Worm (Caenorhabditis elegans) whole organism, L3 larva: ENCODE measurements around the gene C24H11.2.

ENCODE experiments used
- R02D3.7 ChIP-seq: fragments of 150-350 bp; optimal IDR thresholded peaks from 2 replicates; lab custom pipeline; 2014; ENCODE audit warnings: missing biosample characterization, missing genetic modification characterization
- aly-2 ChIP-seq: fragments of 150-350 bp; optimal IDR thresholded peaks from 2 replicates; lab custom pipeline; 2014; ENCODE audit warnings: missing biosample characterization, missing genetic modification characterization
- ama-1 ChIP-seq: fragments of 150-350 bp; optimal IDR thresholded peaks from 2 replicates; lab custom pipeline; 2018
- ceh-28 ChIP-seq: fragments of 150-350 bp; optimal IDR thresholded peaks from 2 replicates; lab custom pipeline; 2014; ENCODE audit warnings: missing biosample characterization, missing genetic modification reagents, missing genetic modification characterization
- ceh-82 ChIP-seq: fragments of 150-350 bp; optimal IDR thresholded peaks from 2 replicates; lab custom pipeline; 2014; ENCODE audit warnings: missing biosample characterization, missing genetic modification characterization
- ceh-9 ChIP-seq: sonication (generic microtip); optimal IDR thresholded peaks from 2 replicates; lab custom pipeline; 2018; ENCODE audit warnings: missing biosample characterization, missing genetic modification characterization
- daf-12 ChIP-seq: fragments of 150-350 bp; optimal IDR thresholded peaks from 2 replicates; lab custom pipeline; 2014; ENCODE audit warnings: missing biosample characterization, missing genetic modification reagents, missing genetic modification characterization
- egl-27 ChIP-seq: sonication (generic microtip); optimal IDR thresholded peaks from 4 replicates; lab custom pipeline; 2017; ENCODE audit warnings: missing biosample characterization, missing genetic modification reagents, missing genetic modification characterization
- elt-2 ChIP-seq: sonication (generic microtip); optimal IDR thresholded peaks from 2 replicates; lab custom pipeline; 2016; ENCODE audit warnings: missing genetic modification reagents, mild to moderate bottlenecking, missing genetic modification characterization, missing compliant biosample characterization
- elt-3 ChIP-seq, 3 experiments: fragments of 150-350 bp in 1 of 3; sonication (generic microtip) in 2 of 3; optimal IDR thresholded peaks; 2 replicates in 2 of 3; 4 replicates in 1 of 3; lab custom pipeline; 2014 to 2017; ENCODE audit warnings: missing biosample characterization in 3 of 3, missing genetic modification characterization in 3 of 3
- fkh-2 ChIP-seq: fragments of 150-350 bp; optimal IDR thresholded peaks from 2 replicates; lab custom pipeline; 2014; ENCODE audit warnings: missing biosample characterization, missing genetic modification reagents, missing genetic modification characterization
- fos-1 ChIP-seq: fragments of 150-350 bp; optimal IDR thresholded peaks from 2 replicates; lab custom pipeline; 2014; ENCODE audit warnings: missing biosample characterization, missing genetic modification characterization
- hmg-11 ChIP-seq: sonication (generic microtip); optimal IDR thresholded peaks from 2 replicates; lab custom pipeline; 2016; ENCODE audit warnings: missing genetic modification characterization, missing compliant biosample characterization
- jun-1 ChIP-seq: fragments of 150-350 bp; optimal IDR thresholded peaks from 2 replicates; lab custom pipeline; 2014; ENCODE audit warnings: missing biosample characterization, missing genetic modification reagents, missing genetic modification characterization
- lin-39 ChIP-seq: fragments of 150-350 bp; optimal IDR thresholded peaks from 2 replicates; lab custom pipeline; 2018; ENCODE audit warnings: missing biosample characterization, missing genetic modification reagents, missing genetic modification characterization
- mdl-1 ChIP-seq: fragments of 150-350 bp; optimal IDR thresholded peaks from 2 replicates; lab custom pipeline; 2014; ENCODE audit warnings: missing biosample characterization, missing genetic modification characterization
- nfya-1 ChIP-seq: sonication (generic microtip); optimal IDR thresholded peaks from 2 replicates; lab custom pipeline; 2017; ENCODE audit warnings: missing genetic modification characterization, mild to moderate bottlenecking, missing compliant biosample characterization, antibody characterized with exemption, moderate library complexity; ENCODE audit not compliant: insufficient read depth
- nhr-11 ChIP-seq: fragments of 150-350 bp; optimal IDR thresholded peaks from 2 replicates; lab custom pipeline; 2014; ENCODE audit warnings: missing biosample characterization, missing genetic modification characterization
- nhr-12 ChIP-seq: fragments of 150-350 bp; optimal IDR thresholded peaks from 2 replicates; lab custom pipeline; 2014; ENCODE audit warnings: missing biosample characterization, missing genetic modification characterization
- nhr-23 ChIP-seq: fragments of 150-350 bp; optimal IDR thresholded peaks from 2 replicates; lab custom pipeline; 2014; ENCODE audit warnings: missing biosample characterization, missing genetic modification reagents, missing genetic modification characterization
- nhr-25 ChIP-seq: sonication (generic microtip); optimal IDR thresholded peaks from 2 replicates; lab custom pipeline; 2017; ENCODE audit warnings: missing biosample characterization, missing genetic modification characterization
- nhr-43 ChIP-seq: sonication (generic microtip); optimal IDR thresholded peaks from 2 replicates; lab custom pipeline; 2016; ENCODE audit warnings: mild to moderate bottlenecking, missing genetic modification characterization, missing compliant biosample characterization; ENCODE audit not compliant: poor library complexity, severe bottlenecking
- nhr-67 ChIP-seq: fragments of 150-350 bp; optimal IDR thresholded peaks from 2 replicates; lab custom pipeline; 2014; ENCODE audit warnings: missing biosample characterization, missing genetic modification characterization
- nhr-76 ChIP-seq: fragments of 150-350 bp; sonication (generic microtip); optimal IDR thresholded peaks from 5 replicates; lab custom pipeline; 2014; ENCODE audit warnings: missing biosample characterization, missing genetic modification characterization
- nhr-77 ChIP-seq: fragments of 150-350 bp; optimal IDR thresholded peaks from 2 replicates; lab custom pipeline; 2014; ENCODE audit warnings: missing biosample characterization, missing genetic modification characterization
- pha-4 ChIP-seq: fragments of 150-350 bp; optimal IDR thresholded peaks from 2 replicates; lab custom pipeline; 2014; ENCODE audit warnings: missing biosample characterization, missing genetic modification reagents, missing genetic modification characterization
- pqm-1 ChIP-seq: fragments of 150-350 bp; optimal IDR thresholded peaks from 2 replicates; lab custom pipeline; 2017; ENCODE audit warnings: missing biosample characterization, missing genetic modification characterization, inconsistent platforms
- sea-2 ChIP-seq: fragments of 150-350 bp; sonication (generic microtip); optimal IDR thresholded peaks from 4 replicates; lab custom pipeline; 2014; ENCODE audit warnings: missing biosample characterization, missing genetic modification reagents, missing genetic modification characterization
- skn-1 ChIP-seq: fragments of 150-350 bp; optimal IDR thresholded peaks from 2 replicates; lab custom pipeline; 2014; ENCODE audit warnings: missing biosample characterization, missing genetic modification characterization
- snpc-4 ChIP-seq: fragments of 150-350 bp; optimal IDR thresholded peaks from 2 replicates; lab custom pipeline; 2014; ENCODE audit warnings: missing biosample characterization, missing genetic modification characterization
- unc-39 ChIP-seq: sonication (generic microtip); optimal IDR thresholded peaks from 4 replicates; lab custom pipeline; 2017; ENCODE audit warnings: missing biosample characterization, missing genetic modification characterization
- zag-1 ChIP-seq: fragments of 150-350 bp; optimal IDR thresholded peaks from 2 replicates; lab custom pipeline; 2014; ENCODE audit warnings: missing biosample characterization, missing genetic modification characterization
- ztf-11 ChIP-seq: fragments of 150-350 bp; optimal IDR thresholded peaks from 2 replicates; lab custom pipeline; 2014; ENCODE audit warnings: missing biosample characterization, missing genetic modification characterization

Gene C24H11.2

DNA sequence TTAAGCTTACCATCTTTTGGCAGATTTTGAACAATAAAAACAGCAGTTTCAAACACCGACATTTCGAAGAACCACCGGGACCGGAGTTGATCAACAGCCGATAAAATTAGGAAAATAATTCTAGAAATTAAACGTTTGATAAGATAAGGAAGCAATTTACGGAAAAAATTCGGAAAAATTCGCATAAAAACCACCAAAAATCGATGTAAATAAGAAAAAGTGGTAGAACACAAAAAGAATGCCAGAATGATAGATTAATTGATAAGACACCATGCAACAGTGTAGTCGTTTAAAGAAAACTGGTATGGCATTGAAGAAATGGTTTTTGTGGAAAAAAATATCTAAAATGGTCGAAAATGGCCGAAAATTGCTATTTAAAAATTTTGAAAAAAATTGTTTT lies 30.3 kb upstream of the C24H11.2 start, which contains the start of gene maa-1:
Gene maa-1, minus strand, starts transcription at position 120 of the 400 bp plus-strand sequence.
- TF ChIP-seq skn-1 (tag; lab: Kevin White, UChicago) (no peak), unc-39 (tag; lab: Kevin White, UChicago) (no peak), hmg-11 (tag; lab: Kevin White, UChicago) (no peak), nhr-11 (no peak), zag-1 (tag; lab: Kevin White, UChicago) (no peak), nhr-67 (tag; lab: Kevin White, UChicago) (no peak), daf-12 (tag; lab: Kevin White, UChicago) (no peak), ama-1 (lab: Kevin White, UChicago) (no peak), pha-4 (tag; lab: Kevin White, UChicago) (peak; percentile 68), pqm-1 (peak; percentile 78), aly-2 (no peak), mdl-1 (tag; lab: Kevin White, UChicago) (no peak), elt-3 (tag; optimal IDR thresholded peaks at IDR 0.05; lab: Kevin White, UChicago) (no peak), lin-39 (no peak), ceh-28 (tag; lab: Kevin White, UChicago) (peak; percentile 7), snpc-4 (tag; lab: Kevin White, UChicago) (no peak), nhr-77 (tag; lab: Kevin White, UChicago) (no peak), nhr-43 (tag; lab: Kevin White, UChicago) (no peak), nhr-25 (tag; lab: Kevin White, UChicago) (no peak), elt-2 (tag; lab: Kevin White, UChicago) (peak; percentile 89), nhr-12 (tag; lab: Kevin White, UChicago) (no peak)
- TF ChIP-seq, all 47 proteins: peak for 4

DNA sequence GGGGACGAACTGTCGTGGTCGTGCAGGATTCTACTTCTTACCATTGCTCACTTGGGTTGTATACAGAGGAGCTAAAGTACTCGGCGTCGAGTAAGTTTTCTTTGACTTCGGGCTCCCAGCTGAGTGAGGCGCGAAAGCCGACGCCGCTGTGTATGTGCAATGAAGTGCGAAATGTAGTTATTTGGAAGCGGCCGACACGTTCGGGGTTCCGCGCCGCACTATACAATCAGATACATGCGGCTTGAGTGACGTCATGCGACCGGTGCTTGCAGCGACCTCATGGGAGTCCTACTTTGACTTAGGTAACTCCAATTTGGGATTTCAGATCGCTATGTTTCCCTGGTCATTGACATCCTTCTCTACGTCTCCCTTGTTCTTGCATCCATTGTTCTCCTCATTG lies 25.7 kb upstream of the C24H11.2 start:
- peak; percentile 61 for TF ChIP-seq snpc-4 (tag; lab: Kevin White, UChicago)
- TF ChIP-seq nhr-23 (tag; lab: Kevin White, UChicago) = no peak

DNA sequence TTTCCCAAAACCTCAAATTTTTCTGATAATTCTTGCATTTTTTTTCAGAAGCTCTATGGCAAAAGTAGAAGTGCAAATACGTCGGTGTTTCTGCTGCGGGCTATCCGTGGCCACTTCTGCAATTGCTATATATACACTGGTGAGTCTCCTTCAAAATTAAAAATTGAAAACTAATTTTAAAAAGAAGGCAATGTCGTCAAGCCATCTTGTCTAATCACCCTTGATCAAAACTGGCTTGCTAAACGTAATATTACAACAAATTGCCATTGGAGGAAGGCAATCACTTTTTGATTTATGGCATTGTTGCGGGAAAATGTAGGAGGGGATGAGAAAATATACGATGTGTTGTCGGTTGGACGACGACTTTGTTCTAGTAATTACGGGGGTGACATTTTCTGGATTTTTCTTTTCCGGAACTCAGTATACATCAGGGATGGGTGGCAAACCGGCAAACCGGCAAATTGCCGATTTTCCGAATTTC lies 24.4 kb upstream of the C24H11.2 start, which contains the start of gene C18D11.1:
Gene C18D11.1, plus strand, starts transcription at position 51 of the 481 bp plus-strand sequence.
- TF ChIP-seq pha-4 (tag; lab: Kevin White, UChicago) (no peak), nhr-25 (tag; lab: Kevin White, UChicago) (peak; percentile 67), ceh-28 (tag; lab: Kevin White, UChicago) (no peak), fkh-2 (tag; lab: Kevin White, UChicago) (no peak)
- TF ChIP-seq, all 47 proteins: peak for 1

DNA sequence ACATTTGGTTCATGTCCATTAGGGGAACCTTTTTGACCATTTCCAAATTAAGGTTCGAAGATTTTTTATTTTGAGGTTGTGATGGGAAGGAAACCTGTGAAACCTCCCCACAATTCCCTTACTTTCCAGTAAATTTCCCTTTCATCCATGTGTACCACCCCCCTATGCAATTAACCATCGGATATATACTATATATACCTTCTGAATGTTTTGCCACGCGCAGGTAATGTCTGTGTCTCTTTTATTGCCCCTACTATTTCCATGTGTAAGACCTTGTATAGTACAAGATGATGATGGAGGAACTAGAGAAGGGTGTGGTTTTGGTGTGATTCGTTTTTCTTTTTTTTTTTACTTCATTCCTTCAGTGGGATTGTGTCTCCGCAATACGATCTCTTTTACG lies 22.5 kb upstream of the C24H11.2 start:
- TF ChIP-seq nhr-23 (tag; lab: Kevin White, UChicago) (peak; percentile 20), jun-1 (no peak), nhr-25 (tag; lab: Kevin White, UChicago) (peak; percentile 45), nfya-1 (tag; lab: Kevin White, UChicago) (no peak)

DNA sequence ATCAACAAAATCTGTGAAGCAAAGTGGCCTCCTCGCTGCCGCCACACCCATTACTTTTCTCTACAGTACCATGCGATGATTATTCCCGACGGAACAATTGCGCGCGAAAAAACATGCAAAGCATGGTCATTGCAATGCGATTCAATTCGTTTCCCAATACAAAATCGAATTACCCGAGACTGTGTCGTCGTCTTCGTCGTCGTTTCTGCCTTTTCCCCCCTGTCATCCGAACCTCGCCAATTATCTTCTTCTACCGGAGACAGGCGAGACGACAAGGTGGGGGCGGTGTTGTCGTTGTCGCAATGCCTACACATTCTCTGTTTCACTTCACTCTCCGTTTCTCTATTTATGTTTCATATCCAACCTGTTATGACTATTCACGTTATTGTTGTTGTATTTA lies 19.7 kb upstream of the C24H11.2 start:
- TF ChIP-seq nfya-1 (tag; lab: Kevin White, UChicago) = peak; percentile 0
- peak; percentile 65 for TF ChIP-seq nhr-43 (tag; lab: Kevin White, UChicago)
- no peak for TF ChIP-seq ceh-82 (tag; lab: Kevin White, UChicago)
- peak; percentile 52 for TF ChIP-seq nhr-23 (tag; lab: Kevin White, UChicago)
- TF ChIP-seq hmg-11 (tag; lab: Kevin White, UChicago) = peak; percentile 1
- TF ChIP-seq nhr-25 (tag; lab: Kevin White, UChicago) = peak; percentile 65

DNA sequence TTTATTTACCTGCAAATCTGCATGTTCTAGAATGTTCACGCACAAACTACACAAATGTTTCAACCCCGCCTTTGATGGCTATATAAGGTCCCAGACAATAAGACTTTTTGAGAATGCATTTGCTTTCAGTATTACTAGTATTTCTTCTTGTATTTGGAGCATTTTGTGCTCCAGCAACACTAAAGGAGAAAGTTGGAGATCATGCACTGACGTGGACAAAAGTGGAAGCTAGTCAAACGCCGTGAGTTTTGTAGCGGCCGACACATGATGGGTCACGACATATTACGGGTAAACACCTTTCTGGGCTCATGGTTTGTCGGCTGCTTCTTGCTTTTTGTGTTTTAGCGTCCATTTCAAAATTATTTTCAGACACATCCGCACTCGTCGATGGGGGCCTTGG lies 18.3 kb upstream of the C24H11.2 start, which contains the start of gene C18D11.6:
Gene C18D11.6, plus strand, starts transcription at position 110 of the 400 bp plus-strand sequence.
- TF ChIP-seq nhr-23 (tag; lab: Kevin White, UChicago) = no peak
- no peak for TF ChIP-seq ama-1 (lab: Kevin White, UChicago)
- TF ChIP-seq nfya-1 (tag; lab: Kevin White, UChicago) = no peak
- no peak for TF ChIP-seq fos-1 (tag; lab: Kevin White, UChicago)
- TF ChIP-seq nhr-76 (tag; lab: Kevin White, UChicago) = no peak
- TF ChIP-seq sea-2 (GFP tag; lab: Kevin White, UChicago) = no peak
- no peak for TF ChIP-seq R02D3.7 (tag; lab: Kevin White, UChicago)
- TF ChIP-seq nhr-67 (tag; lab: Kevin White, UChicago) = no peak
- no peak for TF ChIP-seq jun-1
- no peak for TF ChIP-seq aly-2
- TF ChIP-seq ztf-11 (tag; lab: Kevin White, UChicago) = no peak
- TF ChIP-seq nhr-77 (tag; lab: Kevin White, UChicago) = no peak
- TF ChIP-seq lin-39 = no peak
- no peak for TF ChIP-seq egl-27 (tag; lab: Kevin White, UChicago)
- TF ChIP-seq ceh-9 (tag; lab: Kevin White, UChicago) = no peak
- TF ChIP-seq ceh-82 (tag; lab: Kevin White, UChicago) = no peak
- TF ChIP-seq hmg-11 (tag; lab: Kevin White, UChicago) = no peak
